Fruit fly (Drosophila melanogaster) S2 (cell line): Measurements from ENCODE around the gene Papss.

Experiments used
- CG8478 ChIP-seq: fragments of >200 bp; optimal IDR thresholded peaks from 2 replicates; lab custom pipeline; 2018
- CTCF ChIP-seq, 2 experiments: fragments of >200 bp; optimal IDR thresholded peaks; 2 replicates each; lab custom pipeline; 2018

dm6 chr3L:19857923-19858490, 12.9 kb downstream of the Papss start:
- TF ChIP-seq CG8478 (lab: Kevin White, UChicago) (no peak), CTCF (optimal IDR thresholded peaks at IDR 0.05; lab: Kevin White, UChicago) (no peak)
